Worm (Caenorhabditis elegans): ENCODE data around the gene F10G7.5.

- peak in 1 of 2 experiments; percentile 88 for TF ChIP-seq ztf-11 (tag; optimal IDR thresholded peaks at IDR 0.05)
- TF ChIP-seq egl-27 (tag; optimal IDR thresholded peaks at IDR 0.05): no peak
- TF ChIP-seq grh-1 (GFP tag; IDR thresholded peaks at IDR 0.05): peak; percentile 61
- no peak for TF ChIP-seq zag-1 (tag; optimal IDR thresholded peaks at IDR 0.05)
- TF ChIP-seq unc-62 (GFP tag; optimal IDR thresholded peaks at IDR 0.05): no peak
- peak; percentile 25 for TF ChIP-seq fkh-10 (GFP tag; optimal IDR thresholded peaks at IDR 0.05)
- TF ChIP-seq sox-4 (tag; optimal IDR thresholded peaks at IDR 0.05): peak; percentile 87
These were observed 46.8 kb downstream of the F10G7.5 start, which contains the start of gene eas-1 for ce11 chrII:4739984-4740462.

All from whole organism, L1 larva.